Fruit fly (Drosophila melanogaster) whole organism, embryonic: ENCODE data around the gene Gen.
A peak's percentile ranks its signal among the peaks of the same experiment; 100 is the strongest.

Experiments
- Ada2b ChIP-seq: fragments of 200-800 bp; sonication (Bioruptor generic); IDR thresholded peaks from 2 replicates; pipeline ENCODE4 v1.3.6; 2022; ENCODE audit warnings: missing biosample characterization, missing genetic modification characterization
- Awh ChIP-seq: fragments of 200-800 bp; sonication (Bioruptor generic); IDR thresholded peaks from 2 replicates; pipeline ENCODE4, ENCODE4 v1.3.6; 2022; ENCODE audit warnings: missing biosample characterization, missing genetic modification characterization
- B-H2 ChIP-seq: fragments of 200-800 bp; sonication (Bioruptor generic); optimal IDR thresholded peaks from 2 replicates; lab custom pipeline; 2018; ENCODE audit warnings: missing biosample characterization, mild to moderate bottlenecking, missing genetic modification characterization
- CG11504 ChIP-seq: fragments of 200-800 bp; sonication (Bioruptor generic); optimal IDR thresholded peaks from 3 replicates; lab custom pipeline; 2019; ENCODE audit warnings: missing biosample characterization, mild to moderate bottlenecking, missing genetic modification characterization, moderate library complexity
- CG14860 ChIP-seq: fragments of 200-800 bp; sonication (Bioruptor generic); IDR thresholded peaks from 3 replicates; pipeline ENCODE4 v1.3.6; 2022; ENCODE audit warnings: missing biosample characterization, missing genetic modification characterization; ENCODE audit not compliant: partially characterized antibody
- CG15601 ChIP-seq: fragments of 200-800 bp; sonication (Bioruptor generic); optimal IDR thresholded peaks from 3 replicates; lab custom pipeline; 2019; ENCODE audit warnings: missing biosample characterization, mild to moderate bottlenecking, missing genetic modification characterization, moderate library complexity
- CG1602 ChIP-seq: fragments of 200-800 bp; sonication (Bioruptor generic); optimal IDR thresholded peaks from 3 replicates; lab custom pipeline; 2016; ENCODE audit warnings: missing biosample characterization, missing genetic modification characterization
- CG16815 ChIP-seq: fragments of 200-800 bp; sonication (Bioruptor generic); optimal IDR thresholded peaks from 3 replicates; lab custom pipeline; 2017; ENCODE audit warnings: missing biosample characterization, mild to moderate bottlenecking, missing genetic modification characterization
- CG2712 ChIP-seq: fragments of 200-800 bp; optimal IDR thresholded peaks from 3 replicates; lab custom pipeline; 2019; ENCODE audit warnings: missing biosample characterization, mild to moderate bottlenecking, missing genetic modification characterization, moderate library complexity
- CG6175 ChIP-seq: fragments of 200-800 bp; sonication (Bioruptor generic); IDR thresholded peaks from 3 replicates; pipeline ENCODE4 v1.3.6; 2022; ENCODE audit warnings: missing biosample characterization, missing genetic modification characterization
- CG6765 ChIP-seq: fragments of 200-800 bp; sonication (Bioruptor generic); optimal IDR thresholded peaks from 3 replicates; lab custom pipeline; 2017; ENCODE audit warnings: missing biosample characterization, mild to moderate bottlenecking, missing genetic modification characterization
- CG6813 ChIP-seq: fragments of 200-800 bp; sonication (Bioruptor generic); optimal IDR thresholded peaks from 2 replicates; lab custom pipeline; 2017; ENCODE audit warnings: missing biosample characterization, missing genetic modification characterization, mild to moderate bottlenecking, moderate library complexity, missing genetic modification reagents
- CG6854 ChIP-seq: fragments of 200-800 bp; sonication (Bioruptor generic); optimal IDR thresholded peaks from 3 replicates; lab custom pipeline; 2017; ENCODE audit warnings: missing biosample characterization, mild to moderate bottlenecking, missing genetic modification characterization
- CG9797 ChIP-seq: fragments of 200-800 bp; sonication (Bioruptor generic); optimal IDR thresholded peaks from 3 replicates; lab custom pipeline; 2018; ENCODE audit warnings: missing biosample characterization, mild to moderate bottlenecking, missing genetic modification characterization
- CHES-1-like ChIP-seq: fragments of 200-800 bp; sonication (Bioruptor generic); optimal IDR thresholded peaks from 2 replicates; lab custom pipeline; 2016; ENCODE audit warnings: missing biosample characterization, missing genetic modification characterization
- CTCF ChIP-seq: fragments of 200-800 bp; sonication (Bioruptor generic); optimal IDR thresholded peaks from 2 replicates; lab custom pipeline; 2017; ENCODE audit warnings: missing biosample characterization, mild to moderate bottlenecking, missing genetic modification characterization, moderate library complexity
- CkIIα-i1 ChIP-seq: fragments of 200-800 bp; sonication (Bioruptor generic); IDR thresholded peaks from 2 replicates; pipeline ENCODE4 v1.3.6; 2022; ENCODE audit warnings: missing biosample characterization, missing genetic modification characterization
- D19A ChIP-seq: fragments of 200-800 bp; optimal IDR thresholded peaks from 3 replicates; lab custom pipeline; 2019; ENCODE audit warnings: missing biosample characterization, mild to moderate bottlenecking, missing genetic modification characterization, moderate library complexity
- Dp ChIP-seq: fragments of 200-800 bp; sonication (Bioruptor generic); optimal IDR thresholded peaks from 2 replicates; lab custom pipeline; 2018; ENCODE audit warnings: missing biosample characterization, mild to moderate bottlenecking, missing genetic modification characterization, moderate library complexity
- Drgx ChIP-seq: fragments of 200-800 bp; sonication (Bioruptor generic); IDR thresholded peaks from 2 replicates; pipeline ENCODE4 v1.3.6; 2022; ENCODE audit warnings: missing biosample characterization, missing genetic modification characterization
- ERR ChIP-seq: fragments of 200-800 bp; sonication (Bioruptor generic); optimal IDR thresholded peaks from 2 replicates; lab custom pipeline; 2016; ENCODE audit warnings: missing biosample characterization, missing genetic modification characterization
- HmgD ChIP-seq: fragments of 200-800 bp; sonication (Bioruptor generic); optimal IDR thresholded peaks from 3 replicates; lab custom pipeline; 2016; ENCODE audit warnings: missing biosample characterization, missing genetic modification characterization
- Hr3 ChIP-seq: fragments of 200-800 bp; sonication (Bioruptor generic); optimal IDR thresholded peaks from 3 replicates; lab custom pipeline; 2016; ENCODE audit warnings: missing biosample characterization, missing genetic modification characterization
- Hr51 ChIP-seq, 2 experiments: fragments of 200-800 bp; sonication (Bioruptor generic); optimal IDR thresholded peaks; 2 replicates in 1 of 2; 3 replicates in 1 of 2; lab custom pipeline; 2016 to 2018; ENCODE audit warnings: missing biosample characterization in 2 of 2, missing genetic modification characterization in 2 of 2, mild to moderate bottlenecking in 1 of 2, moderate library complexity in 1 of 2
- MTF-1 ChIP-seq: fragments of 200-800 bp; sonication (Bioruptor generic); optimal IDR thresholded peaks from 2 replicates; lab custom pipeline; 2018; ENCODE audit warnings: missing biosample characterization, mild to moderate bottlenecking, missing genetic modification characterization, borderline replicate concordance
- Mrtf ChIP-seq: fragments of 200-800 bp; sonication (Bioruptor generic); IDR thresholded peaks from 3 replicates; pipeline ENCODE4 v1.3.6; 2022; ENCODE audit warnings: missing biosample characterization, missing genetic modification characterization
- Myb ChIP-seq: fragments of 200-800 bp; sonication (Bioruptor generic); optimal IDR thresholded peaks from 2 replicates; lab custom pipeline; 2016; ENCODE audit warnings: missing biosample characterization, missing genetic modification characterization
- Oli ChIP-seq: fragments of 200-800 bp; sonication (Bioruptor generic); optimal IDR thresholded peaks from 2 replicates; lab custom pipeline; 2018; ENCODE audit warnings: missing biosample characterization, mild to moderate bottlenecking, missing genetic modification characterization, moderate library complexity
- Sox102F ChIP-seq: fragments of 200-800 bp; sonication (Bioruptor generic); optimal IDR thresholded peaks from 2 replicates; lab custom pipeline; 2018; ENCODE audit warnings: missing biosample characterization, mild to moderate bottlenecking, missing genetic modification characterization, moderate library complexity
- Sry-δ ChIP-seq: fragments of 200-800 bp; sonication (Bioruptor generic); optimal IDR thresholded peaks from 2 replicates; lab custom pipeline; 2016; ENCODE audit warnings: missing biosample characterization, missing genetic modification characterization
- eve ChIP-seq, 2 experiments: fragments of >200 bp; optimal IDR thresholded peaks; 2 replicates each; lab custom pipeline; 2017; ENCODE audit warnings: missing biosample characterization in 2 of 2, missing genetic modification characterization in 2 of 2
- jigr1 ChIP-seq: fragments of 200-800 bp; sonication (Bioruptor generic); IDR thresholded peaks from 3 replicates; pipeline ENCODE4 v1.3.6; 2022; ENCODE audit warnings: missing biosample characterization, missing genetic modification characterization
- kay ChIP-seq: fragments of 200-800 bp; sonication (Bioruptor generic); optimal IDR thresholded peaks from 2 replicates; lab custom pipeline; 2016; ENCODE audit warnings: missing biosample characterization, missing genetic modification characterization
- kni ChIP-seq: fragments of 200-800 bp; sonication (Bioruptor generic); optimal IDR thresholded peaks from 3 replicates; lab custom pipeline; 2017; ENCODE audit warnings: mild to moderate bottlenecking, missing biosample characterization, missing genetic modification reagents, missing genetic modification characterization
- knrl ChIP-seq: fragments of 200-800 bp; sonication (Bioruptor generic); IDR thresholded peaks from 3 replicates; pipeline ENCODE4 v1.3.6; 2022; ENCODE audit warnings: missing biosample characterization, missing genetic modification characterization; ENCODE audit not compliant: partially characterized antibody
- nom ChIP-seq: fragments of 200-800 bp; sonication (Bioruptor generic); optimal IDR thresholded peaks from 2 replicates; lab custom pipeline; 2017; ENCODE audit warnings: missing biosample characterization, missing genetic modification characterization, mild to moderate bottlenecking, moderate library complexity, missing genetic modification reagents
- oc ChIP-seq: fragments of 200-800 bp; sonication (Bioruptor generic); optimal IDR thresholded peaks from 2 replicates; lab custom pipeline; 2018; ENCODE audit warnings: missing biosample characterization, mild to moderate bottlenecking, missing genetic modification characterization, moderate library complexity
- vvl ChIP-seq: fragments of 200-800 bp; sonication (Bioruptor generic); IDR thresholded peaks from 2 replicates; pipeline ENCODE4 v1.3.6; 2022; ENCODE audit warnings: missing biosample characterization, missing genetic modification characterization
- wek ChIP-seq: fragments of 200-800 bp; sonication (Bioruptor generic); optimal IDR thresholded peaks from 3 replicates; lab custom pipeline; 2018; ENCODE audit warnings: missing biosample characterization, mild to moderate bottlenecking, missing genetic modification characterization, moderate library complexity

Gen gene

dm6 chr3L:5129199-5129598, 23.0 kb downstream of the Gen start, which contains the start of gene CG4597:
TSS of gene CG4597 (plus strand) at chr3L:5129499.
- no peak for TF ChIP-seq CG6765 (GFP tag; lab: Kevin White, UChicago)
- TF ChIP-seq CG14860 (GFP tag; lab: Robert Waterston, UW) = no peak
- TF ChIP-seq Myb = no peak
- TF ChIP-seq oc (tag; lab: Kevin White, UChicago) = no peak
- no peak for TF ChIP-seq kay (GFP tag; lab: Kevin White, UChicago)
- no peak for TF ChIP-seq CG2712 (tag; lab: Kevin White, UChicago)
- no peak for TF ChIP-seq Sry-δ (GFP tag; lab: Kevin White, UChicago)
- no peak for TF ChIP-seq CG6175 (GFP tag; lab: Robert Waterston, UW)
- TF ChIP-seq CG9797 = no peak
- TF ChIP-seq Dp (GFP tag; lab: Kevin White, UChicago) = no peak
- TF ChIP-seq CTCF (GFP tag; lab: Kevin White, UChicago) = no peak
- TF ChIP-seq ERR (GFP tag; lab: Kevin White, UChicago) = no peak
- TF ChIP-seq CG15601 (tag; lab: Kevin White, UChicago) = no peak
- no peak for TF ChIP-seq Awh (GFP tag; lab: Robert Waterston, UW)
- no peak for TF ChIP-seq eve (GFP tag; optimal IDR thresholded peaks at IDR 0.05; lab: Kevin White, UChicago)
- no peak for TF ChIP-seq CHES-1-like (GFP tag; lab: Kevin White, UChicago)

- TF ChIP-seq CG11504 (tag; lab: Kevin White, UChicago) = peak; percentile 2
- peak; percentile 7 for TF ChIP-seq Sox102F
- TF ChIP-seq MTF-1 (GFP tag; lab: Kevin White, UChicago) = no peak
- TF ChIP-seq Ada2b = no peak
- TF ChIP-seq Drgx = peak; percentile 46
- TF ChIP-seq wek (GFP tag; lab: Kevin White, UChicago) = no peak
- TF ChIP-seq CG6854 = no peak
- TF ChIP-seq Hr51 (GFP tag; optimal IDR thresholded peaks at IDR 0.05; lab: Kevin White, UChicago) = peak in 1 of 2 experiments; percentile 11
Observed at dm6 chr3L:5128214-5128613, 24.0 kb downstream of the Gen start.

dm6 chr3L:5127609-5128008, 24.6 kb downstream of the Gen start:
- no peak for TF ChIP-seq HmgD
- TF ChIP-seq CG16815 (GFP tag; lab: Kevin White, UChicago) = no peak
- peak; percentile 61 for TF ChIP-seq kni
- TF ChIP-seq CG6813 (GFP tag; lab: Kevin White, UChicago) = no peak
- TF ChIP-seq nom (GFP tag; lab: Kevin White, UChicago) = peak; percentile 3
- TF ChIP-seq wek (GFP tag; lab: Kevin White, UChicago) = no peak
- TF ChIP-seq CG15601 (tag; lab: Kevin White, UChicago) = no peak
- TF ChIP-seq D19A (tag; lab: Kevin White, UChicago) = no peak
- TF ChIP-seq CG1602 (GFP tag; lab: Kevin White, UChicago) = no peak
- TF ChIP-seq Mrtf (GFP tag; lab: Robert Waterston, UW) = no peak
- TF ChIP-seq Oli = no peak
- peak; percentile 76 for TF ChIP-seq vvl (GFP tag; lab: Robert Waterston, UW)
- TF ChIP-seq CkIIα-i1 = no peak
- TF ChIP-seq jigr1 (GFP tag; lab: Robert Waterston, UW) = no peak
- TF ChIP-seq B-H2 = no peak
- no peak for TF ChIP-seq Hr3 (GFP tag; lab: Kevin White, UChicago)
- TF ChIP-seq knrl (GFP tag; lab: Robert Waterston, UW) = no peak
